Worm (Caenorhabditis elegans): ENCODE measurements around the gene nhr-130.

DNA sequence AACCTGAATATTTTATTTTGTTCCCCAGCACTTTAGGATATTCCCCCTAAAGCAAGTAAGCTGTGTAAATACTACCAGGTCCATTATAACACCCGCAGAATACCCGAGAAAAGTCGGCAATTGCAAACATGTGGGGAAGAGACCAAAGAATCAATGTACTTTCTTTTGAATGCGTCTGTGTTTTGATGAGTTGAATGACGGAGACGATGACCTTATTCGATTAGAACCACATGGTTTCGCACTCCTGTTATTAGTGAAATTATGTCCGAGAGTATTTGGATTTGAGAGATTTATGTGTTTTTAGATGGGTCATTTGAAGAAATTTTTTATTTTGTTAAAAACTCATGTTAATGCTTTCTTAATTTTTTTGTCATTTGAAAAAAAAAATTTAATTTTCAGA, 17.8 kb downstream of the nhr-130 start:
- TF ChIP-seq elt-3 (tag; optimal IDR thresholded peaks at IDR 0.05): no peak
- TF ChIP-seq lsy-2 (tag; optimal IDR thresholded peaks at IDR 0.05): no peak
- TF ChIP-seq unc-39 (tag; optimal IDR thresholded peaks at IDR 0.05): no peak
- TF ChIP-seq unc-120 (tag; optimal IDR thresholded peaks at IDR 0.05; ENCODE audit: poor library complexity, severe bottlenecking): no peak
- TF ChIP-seq unc-62 (GFP tag; optimal IDR thresholded peaks at IDR 0.05): no peak
- no peak for TF ChIP-seq ces-1 (GFP tag; optimal IDR thresholded peaks at IDR 0.05)
- TF ChIP-seq sptf-1 (tag; optimal IDR thresholded peaks at IDR 0.05): no peak
- no peak for TF ChIP-seq snpc-4 (tag; optimal IDR thresholded peaks at IDR 0.05)
- TF ChIP-seq blmp-1 (tag; optimal IDR thresholded peaks at IDR 0.05): no peak
- TF ChIP-seq nhr-76 (tag; optimal IDR thresholded peaks at IDR 0.05): no peak
- no peak for TF ChIP-seq ztf-11 (tag; optimal IDR thresholded peaks at IDR 0.05)
- TF ChIP-seq nhr-237 (tag; optimal IDR thresholded peaks at IDR 0.05): no peak
- TF ChIP-seq nhr-2 (tag; optimal IDR thresholded peaks at IDR 0.05): no peak

Measured in whole organism, mixed stage, embryonic.